Worm (Caenorhabditis elegans) whole organism, young adult: ENCODE results near the gene F48B9.1.

Source experiments
- B0035.1 ChIP-seq: sonication (generic microtip); optimal IDR thresholded peaks from 2 replicates; lab custom pipeline; 2016; ENCODE audit warnings: missing genetic modification characterization, mild to moderate bottlenecking, missing compliant biosample characterization, missing genotype, missing genetic modification reagents
- F23B12.7 ChIP-seq: sonication (generic microtip); optimal IDR thresholded peaks from 2 replicates; lab custom pipeline; 2017; ENCODE audit warnings: missing genetic modification characterization, mild to moderate bottlenecking, missing compliant biosample characterization, antibody characterized with exemption, moderate library complexity; ENCODE audit not compliant: insufficient read depth
- F33H1.4 ChIP-seq: fragments of 200-800 bp; sonication (Bioruptor generic); IDR thresholded peaks from 2 replicates; pipeline ENCODE4 v1.3.6; 2022; ENCODE audit warnings: missing genetic modification reagents, missing genetic modification characterization, missing compliant biosample characterization
- F37B4.10 ChIP-seq: fragments of 200-800 bp; sonication (Bioruptor generic); IDR thresholded peaks from 2 replicates; pipeline ENCODE4 v1.3.6; 2022; ENCODE audit warnings: missing genetic modification characterization, missing compliant biosample characterization
- F55B11.4 ChIP-seq: sonication (generic microtip); optimal IDR thresholded peaks from 2 replicates; lab custom pipeline; 2016; ENCODE audit warnings: missing compliant biosample characterization, missing genetic modification characterization, borderline replicate concordance; ENCODE audit not compliant: insufficient read depth
- F57A8.1 ChIP-seq: fragments of 200-800 bp; sonication (Bioruptor generic); optimal IDR thresholded peaks from 2 replicates; lab custom pipeline; 2018; ENCODE audit warnings: mild to moderate bottlenecking, missing genetic modification characterization, moderate library complexity, missing compliant biosample characterization
- K11D2.4 ChIP-seq: fragments of 200-800 bp; sonication (Bioruptor generic); IDR thresholded peaks from 2 replicates; pipeline ENCODE4 v1.3.6; 2022; ENCODE audit warnings: missing genetic modification reagents, missing genetic modification characterization, missing compliant biosample characterization
- K12H6.12 ChIP-seq: fragments of 200-800 bp; sonication (Bioruptor generic); optimal IDR thresholded peaks from 2 replicates; lab custom pipeline; 2018; ENCODE audit warnings: mild to moderate bottlenecking, missing genetic modification characterization, missing compliant biosample characterization
- Y53G8AR.9 ChIP-seq: fragments of 200-800 bp; sonication (Bioruptor generic); conservative IDR thresholded peaks from 2 replicates; pipeline ENCODE4 v1.3.6; 2022; ENCODE audit warnings: missing genetic modification reagents, missing genetic modification characterization, missing compliant biosample characterization
- Y79H2A.3 ChIP-seq: fragments of 200-800 bp; sonication (Bioruptor generic); conservative IDR thresholded peaks from 2 replicates; pipeline ENCODE4 v1.3.6; 2022; ENCODE audit warnings: missing genetic modification reagents, missing genetic modification characterization, missing compliant biosample characterization
- ZK185.1 ChIP-seq: sonication (generic microtip); optimal IDR thresholded peaks from 2 replicates; lab custom pipeline; 2016; ENCODE audit warnings: mild to moderate bottlenecking, missing genetic modification characterization, missing compliant biosample characterization; ENCODE audit not compliant: poor library complexity, severe bottlenecking
- attf-5 ChIP-seq: fragments of 200-800 bp; sonication (Bioruptor generic); optimal IDR thresholded peaks from 2 replicates; lab custom pipeline; 2018; ENCODE audit warnings: mild to moderate bottlenecking, missing genetic modification characterization, missing compliant biosample characterization
- attf-6 ChIP-seq: fragments of 200-800 bp; sonication (Bioruptor generic); IDR thresholded peaks from 2 replicates; pipeline ENCODE4 v1.3.6; 2022; ENCODE audit warnings: missing genetic modification reagents, missing genetic modification characterization, missing compliant biosample characterization
- ceh-100 ChIP-seq: fragments of 200-800 bp; sonication (Bioruptor generic); IDR thresholded peaks from 2 replicates; pipeline ENCODE4 v1.3.6; 2022; ENCODE audit warnings: missing genetic modification reagents, missing genetic modification characterization, missing compliant biosample characterization
- ceh-79 ChIP-seq: sonication (generic microtip); optimal IDR thresholded peaks from 2 replicates; lab custom pipeline; 2017; ENCODE audit warnings: mild to moderate bottlenecking, missing genetic modification characterization, missing compliant biosample characterization
- efl-1 ChIP-seq: fragments of 150-350 bp; optimal IDR thresholded peaks from 2 replicates; lab custom pipeline; 2014; ENCODE audit warnings: missing biosample characterization, missing genetic modification reagents, missing genetic modification characterization
- egrh-3 ChIP-seq: fragments of 200-800 bp; sonication (Bioruptor generic); IDR thresholded peaks from 2 replicates; pipeline ENCODE4 v1.3.6; 2022; ENCODE audit warnings: missing genetic modification reagents, missing genetic modification characterization, missing compliant biosample characterization
- hlh-26 ChIP-seq: fragments of 200-800 bp; sonication (Bioruptor generic); conservative IDR thresholded peaks from 2 replicates; pipeline ENCODE4 v1.3.6; 2022; ENCODE audit warnings: missing genetic modification reagents, missing genetic modification characterization, missing compliant biosample characterization
- hmg-1.2 ChIP-seq: fragments of 200-800 bp; sonication (Bioruptor generic); IDR thresholded peaks from 2 replicates; pipeline ENCODE4 v1.3.6; 2022; ENCODE audit warnings: missing genetic modification reagents, missing genetic modification characterization, missing compliant biosample characterization
- hsf-1 ChIP-seq: fragments of 200-800 bp; sonication (Bioruptor generic); IDR thresholded peaks from 2 replicates; pipeline ENCODE4 v1.3.6; 2022; ENCODE audit warnings: missing genetic modification reagents, missing genetic modification characterization, missing compliant biosample characterization
- let-526 ChIP-seq: fragments of 200-800 bp; sonication (Bioruptor generic); IDR thresholded peaks from 2 replicates; pipeline ENCODE4 v1.3.6; 2022; ENCODE audit warnings: missing genetic modification reagents, missing genetic modification characterization, missing compliant biosample characterization
- let-607 ChIP-seq, 2 experiments: fragments of 200-800 bp in 1 of 2; sonication (Bioruptor generic) in 1 of 2; sonication (generic microtip) in 1 of 2; optimal IDR thresholded peaks; 2 replicates each; lab custom pipeline; 2016 to 2018; ENCODE audit warnings: mild to moderate bottlenecking in 2 of 2, missing compliant biosample characterization in 2 of 2, missing genetic modification characterization in 2 of 2, moderate library complexity in 2 of 2, missing genotype in 1 of 2
- lin-35 ChIP-seq, 3 experiments: fragments of 150-350 bp in 2 of 3; sonication (generic microtip) in 1 of 3; optimal IDR thresholded peaks; 2 replicates each; lab custom pipeline; 2014 to 2018; ENCODE audit warnings: missing biosample characterization in 3 of 3, missing genetic modification characterization in 3 of 3, missing genetic modification reagents in 3 of 3
- lin-40 ChIP-seq: sonication (generic microtip); optimal IDR thresholded peaks from 2 replicates; lab custom pipeline; 2016; ENCODE audit warnings: missing genetic modification characterization, mild to moderate bottlenecking, missing compliant biosample characterization, missing genotype, missing genetic modification reagents
- madf-10 ChIP-seq: sonication (generic microtip); optimal IDR thresholded peaks from 2 replicates; lab custom pipeline; 2016; ENCODE audit warnings: mild to moderate bottlenecking, missing genetic modification characterization, missing compliant biosample characterization
- nfya-2 ChIP-seq: fragments of 200-800 bp; sonication (Bioruptor generic); IDR thresholded peaks from 2 replicates; pipeline ENCODE4 v1.3.6; 2022; ENCODE audit warnings: missing genetic modification reagents, missing genetic modification characterization, missing compliant biosample characterization
- nhr-27 ChIP-seq: fragments of 200-800 bp; sonication (Bioruptor generic); optimal IDR thresholded peaks from 2 replicates; lab custom pipeline; 2018; ENCODE audit warnings: mild to moderate bottlenecking, missing genetic modification characterization, moderate library complexity, missing compliant biosample characterization
- nhr-80 ChIP-seq: sonication (generic microtip); optimal IDR thresholded peaks from 2 replicates; lab custom pipeline; 2016; ENCODE audit warnings: missing genetic modification characterization, missing compliant biosample characterization
- repo-1 ChIP-seq: sonication (generic microtip); optimal IDR thresholded peaks from 2 replicates; lab custom pipeline; 2017; ENCODE audit warnings: mild to moderate bottlenecking, missing genetic modification characterization, missing compliant biosample characterization
- sdz-38 ChIP-seq: sonication (generic microtip); optimal IDR thresholded peaks from 2 replicates; lab custom pipeline; 2016; ENCODE audit warnings: missing genotype, missing genetic modification characterization, missing compliant biosample characterization
- sea-2 ChIP-seq: fragments of 200-800 bp; sonication (Bioruptor generic); IDR thresholded peaks from 2 replicates; pipeline ENCODE4 v1.3.6; 2022; ENCODE audit warnings: missing genetic modification characterization, missing compliant biosample characterization
- snpc-1.3 ChIP-seq: sonication (generic microtip); optimal IDR thresholded peaks from 2 replicates; lab custom pipeline; 2017; ENCODE audit warnings: missing genetic modification characterization, mild to moderate bottlenecking, missing compliant biosample characterization, antibody characterized with exemption, moderate library complexity, missing genotype, missing genetic modification reagents; ENCODE audit not compliant: insufficient read depth
- ztf-22 ChIP-seq: fragments of 200-800 bp; sonication (Bioruptor generic); optimal IDR thresholded peaks from 2 replicates; lab custom pipeline; 2018; ENCODE audit warnings: mild to moderate bottlenecking, missing genetic modification characterization, moderate library complexity, missing compliant biosample characterization

Gene F48B9.1

ce11 chrX:2226875-2227355, 46.2 kb downstream of the F48B9.1 start (continued):
- peak; percentile 63 for TF ChIP-seq snpc-1.3 (tag; lab: Kevin White, UChicago)

- TF ChIP-seq K12H6.12 = no peak
- no peak for TF ChIP-seq K11D2.4
- no peak for TF ChIP-seq attf-6 (GFP tag; lab: Robert Waterston, UW)
- TF ChIP-seq attf-5 (GFP tag; lab: Kevin White, UChicago) = no peak
- TF ChIP-seq F57A8.1 = no peak
- TF ChIP-seq efl-1 = no peak
- no peak for TF ChIP-seq hlh-26
- no peak for TF ChIP-seq nfya-2
- TF ChIP-seq, all 124 proteins: peak for 0
Measured at ce11 chrX:2229305-2230172, 48.9 kb downstream of the F48B9.1 start, which contains the start of gene lin-32. TSS of gene lin-32 (minus strand) at chrX:2230122.

ce11 chrX:2231346-2231745, 50.7 kb downstream of the F48B9.1 start:
- TF ChIP-seq repo-1 = no peak
- no peak for TF ChIP-seq sdz-38 (tag; lab: Kevin White, UChicago)
- TF ChIP-seq egrh-3 = no peak
- TF ChIP-seq lin-35 (GFP tag; optimal IDR thresholded peaks at IDR 0.05; lab: Kevin White, UChicago) = no peak
- no peak for TF ChIP-seq F57A8.1
- no peak for TF ChIP-seq let-526 (GFP tag; lab: Robert Waterston, UW)
- no peak for TF ChIP-seq ZK185.1 (tag; lab: Kevin White, UChicago)
- TF ChIP-seq let-607 (tag; optimal IDR thresholded peaks at IDR 0.05; lab: Kevin White, UChicago) = no peak
- TF ChIP-seq F37B4.10 = no peak
- no peak for TF ChIP-seq B0035.1 (tag; lab: Kevin White, UChicago)
- no peak for TF ChIP-seq Y53G8AR.9
- TF ChIP-seq sea-2 (GFP tag; lab: Robert Waterston, UW) = no peak
- TF ChIP-seq ceh-100 (GFP tag; lab: Robert Waterston, UW) = no peak
- no peak for TF ChIP-seq hsf-1 (GFP tag; lab: Robert Waterston, UW)
- TF ChIP-seq attf-6 (GFP tag; lab: Robert Waterston, UW) = no peak
- TF ChIP-seq F23B12.7 (tag; lab: Kevin White, UChicago) = no peak
- TF ChIP-seq lin-40 (tag; lab: Kevin White, UChicago) = no peak

ce11 chrX:2233929-2234328, 53.2 kb downstream of the F48B9.1 start, which contains the start of gene T14F9.2:
TSS of gene T14F9.2 (plus strand) at chrX:2234324.
- TF ChIP-seq F57A8.1 (no peak), madf-10 (tag; lab: Kevin White, UChicago) (no peak), nhr-80 (tag; lab: Kevin White, UChicago) (peak; percentile 11), hmg-1.2 (GFP tag; lab: Robert Waterston, UW) (peak; percentile 84), ceh-79 (tag; lab: Kevin White, UChicago) (no peak), Y79H2A.3 (GFP tag; lab: Robert Waterston, UW) (no peak), efl-1 (peak; percentile 14), ztf-22 (no peak), F55B11.4 (tag; lab: Kevin White, UChicago) (no peak), nhr-27 (tag; lab: Kevin White, UChicago) (no peak), F33H1.4 (GFP tag; lab: Robert Waterston, UW) (peak; percentile 42; the same call in 1 of the 2 replicates), lin-40 (tag; lab: Kevin White, UChicago) (peak; percentile 19)
- TF ChIP-seq, all 124 proteins: peak for 5
